Worm (Caenorhabditis elegans) whole organism, late embryonic: ENCODE data around the gene nstp-1.

ENCODE experiments used
- C38D4.7 ChIP-seq: fragments of 200-800 bp; sonication (Bioruptor generic); optimal IDR thresholded peaks from 2 replicates; lab custom pipeline; 2018; ENCODE audit warnings: mild to moderate bottlenecking, missing genetic modification characterization, moderate library complexity, missing compliant biosample characterization
- F13H6.1 ChIP-seq: sonication (generic microtip); optimal IDR thresholded peaks from 2 replicates; lab custom pipeline; 2016; ENCODE audit warnings: missing genetic modification characterization, missing compliant biosample characterization
- T23F11.4 ChIP-seq: fragments of 200-800 bp; sonication (Bioruptor generic); optimal IDR thresholded peaks from 2 replicates; lab custom pipeline; 2018; ENCODE audit warnings: mild to moderate bottlenecking, missing genetic modification characterization, missing compliant biosample characterization
- Y22D7AL.16 ChIP-seq: sonication (generic microtip); optimal IDR thresholded peaks from 2 replicates; lab custom pipeline; 2016; ENCODE audit warnings: missing genetic modification characterization, missing compliant biosample characterization
- ceh-18 ChIP-seq: sonication (generic microtip); optimal IDR thresholded peaks from 2 replicates; lab custom pipeline; 2016; ENCODE audit warnings: missing genetic modification characterization, missing compliant biosample characterization
- ceh-19 ChIP-seq: fragments of 200-800 bp; sonication (Bioruptor generic); optimal IDR thresholded peaks from 2 replicates; lab custom pipeline; 2018; ENCODE audit warnings: mild to moderate bottlenecking, missing genetic modification characterization, missing compliant biosample characterization
- ceh-22 ChIP-seq: sonication (generic microtip); optimal IDR thresholded peaks from 2 replicates; lab custom pipeline; 2017; ENCODE audit warnings: missing biosample characterization, missing genetic modification characterization
- ceh-24 ChIP-seq: sonication (generic microtip); optimal IDR thresholded peaks from 2 replicates; lab custom pipeline; 2016; ENCODE audit warnings: mild to moderate bottlenecking, missing genetic modification characterization, missing compliant biosample characterization
- ceh-30 ChIP-seq: fragments of 150-350 bp; optimal IDR thresholded peaks from 2 replicates; lab custom pipeline; 2014; ENCODE audit warnings: missing biosample characterization, missing genetic modification characterization
- ceh-31 ChIP-seq: sonication (generic microtip); optimal IDR thresholded peaks from 2 replicates; lab custom pipeline; 2016; ENCODE audit warnings: missing genetic modification characterization, missing compliant biosample characterization
- ceh-45 ChIP-seq: fragments of 200-800 bp; sonication (Bioruptor generic); IDR thresholded peaks from 2 replicates; pipeline ENCODE4 v1.3.6; 2022; ENCODE audit warnings: missing genetic modification reagents, missing genetic modification characterization, missing compliant biosample characterization
- ceh-48 ChIP-seq: sonication (generic microtip); optimal IDR thresholded peaks from 2 replicates; lab custom pipeline; 2016; ENCODE audit warnings: missing genetic modification characterization, inconsistent platforms, missing compliant biosample characterization
- ceh-6 ChIP-seq: fragments of 200-800 bp; sonication (Bioruptor generic); optimal IDR thresholded peaks from 2 replicates; lab custom pipeline; 2018; ENCODE audit warnings: mild to moderate bottlenecking, missing genetic modification characterization, missing compliant biosample characterization
- elt-4 ChIP-seq: sonication (generic microtip); optimal IDR thresholded peaks from 2 replicates; lab custom pipeline; 2016; ENCODE audit warnings: missing genetic modification characterization, missing compliant biosample characterization
- eyg-1 ChIP-seq: sonication (generic microtip); optimal IDR thresholded peaks from 2 replicates; lab custom pipeline; 2016; ENCODE audit warnings: missing genotype, missing genetic modification characterization, missing compliant biosample characterization
- fkh-10 ChIP-seq: fragments of 150-350 bp; optimal IDR thresholded peaks from 2 replicates; lab custom pipeline; 2014; ENCODE audit warnings: missing biosample characterization, missing genetic modification reagents, missing genetic modification characterization
- fkh-6 ChIP-seq: sonication (generic microtip); optimal IDR thresholded peaks from 2 replicates; lab custom pipeline; 2016; ENCODE audit warnings: missing genetic modification characterization, missing compliant biosample characterization
- gmeb-2 ChIP-seq: sonication (generic microtip); optimal IDR thresholded peaks from 2 replicates; lab custom pipeline; 2016; ENCODE audit warnings: missing genetic modification characterization, inconsistent platforms, missing compliant biosample characterization
- hlh-30 ChIP-seq: sonication (generic microtip); optimal IDR thresholded peaks from 2 replicates; lab custom pipeline; 2017; ENCODE audit warnings: antibody characterized with exemption, missing genetic modification characterization, missing compliant biosample characterization; ENCODE audit not compliant: insufficient read depth
- hlh-6 ChIP-seq: sonication (generic microtip); optimal IDR thresholded peaks from 2 replicates; lab custom pipeline; 2016; ENCODE audit warnings: missing genotype, missing genetic modification characterization, missing compliant biosample characterization
- mec-3 ChIP-seq: sonication (generic microtip); optimal IDR thresholded peaks from 2 replicates; lab custom pipeline; 2016; ENCODE audit warnings: borderline replicate concordance, missing genetic modification characterization, missing compliant biosample characterization
- nfya-1 ChIP-seq: sonication (generic microtip); optimal IDR thresholded peaks from 2 replicates; lab custom pipeline; 2017; ENCODE audit warnings: missing genetic modification characterization, mild to moderate bottlenecking, missing compliant biosample characterization, antibody characterized with exemption, moderate library complexity
- nhr-11 ChIP-seq: fragments of 150-350 bp; optimal IDR thresholded peaks from 2 replicates; lab custom pipeline; 2014; ENCODE audit warnings: missing biosample characterization, missing genetic modification characterization
- npax-4 ChIP-seq: sonication (generic microtip); optimal IDR thresholded peaks from 2 replicates; lab custom pipeline; 2016; ENCODE audit warnings: missing genetic modification characterization, missing compliant biosample characterization
- odd-2 ChIP-seq: sonication (generic microtip); optimal IDR thresholded peaks from 2 replicates; lab custom pipeline; 2017; ENCODE audit warnings: antibody characterized with exemption, mild to moderate bottlenecking, missing genetic modification characterization, missing compliant biosample characterization
- pat-9 ChIP-seq: fragments of 200-800 bp; sonication (Bioruptor generic); optimal IDR thresholded peaks from 2 replicates; lab custom pipeline; 2018; ENCODE audit warnings: mild to moderate bottlenecking, missing genetic modification characterization, moderate library complexity, missing compliant biosample characterization
- pqm-1 ChIP-seq: sonication (generic microtip); optimal IDR thresholded peaks from 2 replicates; lab custom pipeline; 2016; ENCODE audit warnings: missing genetic modification characterization, missing compliant biosample characterization
- ref-2 ChIP-seq: sonication (generic microtip); optimal IDR thresholded peaks from 2 replicates; lab custom pipeline; 2016; ENCODE audit warnings: missing genetic modification characterization, missing compliant biosample characterization
- rnt-1 ChIP-seq: sonication (generic microtip); optimal IDR thresholded peaks from 2 replicates; lab custom pipeline; 2016; ENCODE audit warnings: missing genetic modification characterization, missing compliant biosample characterization
- sdc-2 ChIP-seq: sonication (generic microtip); optimal IDR thresholded peaks from 2 replicates; lab custom pipeline; 2016; ENCODE audit warnings: missing genotype, missing genetic modification characterization, missing compliant biosample characterization
- sox-2 ChIP-seq: fragments of 200-800 bp; sonication (Bioruptor generic); IDR thresholded peaks from 2 replicates; pipeline ENCODE4 v1.3.6; 2022; ENCODE audit warnings: missing genetic modification reagents, missing genetic modification characterization, missing compliant biosample characterization
- sox-4 ChIP-seq: sonication (generic microtip); optimal IDR thresholded peaks from 2 replicates; lab custom pipeline; 2017; ENCODE audit warnings: mild to moderate bottlenecking, missing genetic modification characterization, inconsistent platforms, missing compliant biosample characterization
- syd-9 ChIP-seq: sonication (generic microtip); optimal IDR thresholded peaks from 2 replicates; lab custom pipeline; 2016; ENCODE audit warnings: mild to moderate bottlenecking, missing genetic modification characterization, moderate library complexity, missing compliant biosample characterization
- tbx-2 ChIP-seq: sonication (generic microtip); optimal IDR thresholded peaks from 2 replicates; lab custom pipeline; 2016; ENCODE audit warnings: missing genetic modification characterization, missing compliant biosample characterization
- ttx-3 ChIP-seq: sonication (generic microtip); optimal IDR thresholded peaks from 2 replicates; lab custom pipeline; 2016; ENCODE audit warnings: missing genetic modification reagents, missing genetic modification characterization, missing compliant biosample characterization
- unc-42 ChIP-seq: sonication (generic microtip); optimal IDR thresholded peaks from 2 replicates; lab custom pipeline; 2016; ENCODE audit warnings: missing genotype, missing genetic modification characterization, missing compliant biosample characterization
- unc-55 ChIP-seq: sonication (generic microtip); optimal IDR thresholded peaks from 2 replicates; lab custom pipeline; 2017; ENCODE audit warnings: missing biosample characterization, missing genetic modification reagents, missing genetic modification characterization
- unc-86 ChIP-seq: sonication (generic microtip); optimal IDR thresholded peaks from 2 replicates; lab custom pipeline; 2016; ENCODE audit warnings: missing genetic modification characterization, missing compliant biosample characterization
- ztf-16 ChIP-seq: sonication (generic microtip); optimal IDR thresholded peaks from 2 replicates; lab custom pipeline; 2017; ENCODE audit warnings: missing genetic modification characterization, missing compliant biosample characterization

Gene nstp-1

ce11 chrIV:8984566-8984965 lies at the start of gene nstp-1:
Gene nstp-1, plus strand, starts transcription at chrIV:8984866.
- TF ChIP-seq T23F11.4, result no peak
- no peak for TF ChIP-seq pqm-1 (tag; lab: Kevin White, UChicago)
- no peak for TF ChIP-seq eyg-1 (tag; lab: Kevin White, UChicago)

ce11 chrIV:8943430-8943829 lies 41.2 kb upstream of the nstp-1 start:
- peak; percentile 48 for TF ChIP-seq unc-42
- TF ChIP-seq F13H6.1, result no peak
- no peak for TF ChIP-seq ceh-19 (GFP tag; lab: Kevin White, UChicago)
- TF ChIP-seq syd-9 (tag; lab: Kevin White, UChicago), result no peak
- TF ChIP-seq ceh-22 (tag; lab: Kevin White, UChicago), result no peak
- TF ChIP-seq ceh-31 (tag; lab: Kevin White, UChicago), result no peak
- TF ChIP-seq ceh-48, result no peak
- no peak for TF ChIP-seq T23F11.4

- TF ChIP-seq ceh-45 (no peak), ceh-24 (tag; lab: Kevin White, UChicago) (no peak), fkh-10 (GFP tag; lab: Kevin White, UChicago) (no peak), ceh-18 (tag; lab: Kevin White, UChicago) (peak; percentile 56), ceh-30 (tag; lab: Kevin White, UChicago) (no peak), mec-3 (tag; lab: Kevin White, UChicago) (no peak), elt-4 (tag; lab: Kevin White, UChicago) (no peak), ttx-3 (tag; lab: Kevin White, UChicago) (no peak), rnt-1 (peak; percentile 2), hlh-6 (no peak), unc-86 (tag; lab: Kevin White, UChicago) (no peak), nfya-1 (no peak), ceh-22 (tag; lab: Kevin White, UChicago) (no peak), fkh-6 (tag; lab: Kevin White, UChicago) (no peak), npax-4 (tag; lab: Kevin White, UChicago) (no peak), unc-55 (GFP tag; lab: Kevin White, UChicago) (peak; percentile 88), sox-4 (tag; lab: Kevin White, UChicago) (no peak), tbx-2 (tag; lab: Kevin White, UChicago) (no peak), ceh-48 (no peak), hlh-30 (tag; lab: Kevin White, UChicago) (peak; percentile 74), ztf-16 (tag; lab: Kevin White, UChicago) (no peak), Y22D7AL.16 (no peak)
These were observed 37.5 kb upstream of the nstp-1 start for ce11 chrIV:8947146-8947545.

- TF ChIP-seq hlh-30 (tag; lab: Kevin White, UChicago) (peak; percentile 65), ref-2 (tag; lab: Kevin White, UChicago) (no peak)
These were observed 35.3 kb upstream of the nstp-1 start for ce11 chrIV:8949078-8950039.

- TF ChIP-seq odd-2 (tag; lab: Kevin White, UChicago), result no peak
- no peak for TF ChIP-seq ceh-22 (tag; lab: Kevin White, UChicago)
- no peak for TF ChIP-seq ceh-19 (GFP tag; lab: Kevin White, UChicago)
- no peak for TF ChIP-seq pat-9
- no peak for TF ChIP-seq sox-2 (GFP tag; lab: Robert Waterston, UW)
- no peak for TF ChIP-seq gmeb-2 (tag; lab: Kevin White, UChicago)
- TF ChIP-seq C38D4.7 (GFP tag; lab: Kevin White, UChicago), result no peak
- no peak for TF ChIP-seq fkh-6 (tag; lab: Kevin White, UChicago)
- TF ChIP-seq ceh-6 (GFP tag; lab: Kevin White, UChicago), result no peak
- no peak for TF ChIP-seq F13H6.1
- TF ChIP-seq nhr-11 (tag; lab: Kevin White, UChicago), result no peak
- no peak for TF ChIP-seq sdc-2
- no peak for TF ChIP-seq ttx-3 (tag; lab: Kevin White, UChicago)
These were observed 32.6 kb upstream of the nstp-1 start for ce11 chrIV:8951953-8952567.
